Fruit fly (Drosophila melanogaster) whole organism, embryonic: ENCODE results near the gene Awh.
A peak's percentile ranks its signal among the peaks of the same experiment; 100 is the strongest.

Source experiments
- Atf6 ChIP-seq: fragments of 200-800 bp; sonication (Bioruptor generic); IDR thresholded peaks from 2 replicates; pipeline ENCODE4 v1.3.6; 2022; ENCODE audit warnings: missing biosample characterization, missing genetic modification characterization
- Blimp-1 ChIP-seq: fragments of 200-800 bp; sonication (Bioruptor generic); optimal IDR thresholded peaks from 3 replicates; lab custom pipeline; 2018; ENCODE audit warnings: missing biosample characterization, missing genetic modification characterization, mild to moderate bottlenecking, moderate library complexity, missing genetic modification reagents
- CG1024 ChIP-seq: fragments of 200-800 bp; sonication (Bioruptor generic); IDR thresholded peaks from 2 replicates; pipeline ENCODE4 v1.3.6; 2022; ENCODE audit warnings: missing biosample characterization, missing genetic modification characterization
- CG12236 ChIP-seq: fragments of 200-800 bp; sonication (Bioruptor generic); optimal IDR thresholded peaks from 2 replicates; lab custom pipeline; 2016; ENCODE audit warnings: missing biosample characterization, missing genetic modification characterization
- CG14965 ChIP-seq: fragments of 200-800 bp; sonication (Bioruptor generic); optimal IDR thresholded peaks from 2 replicates; lab custom pipeline; 2016; ENCODE audit warnings: missing biosample characterization, missing genetic modification characterization, borderline replicate concordance
- CG15696 ChIP-seq: fragments of 200-800 bp; sonication (Bioruptor generic); optimal IDR thresholded peaks from 2 replicates; lab custom pipeline; 2019; ENCODE audit warnings: missing biosample characterization, mild to moderate bottlenecking, missing genetic modification characterization, moderate library complexity
- CG1602 ChIP-seq: fragments of 200-800 bp; sonication (Bioruptor generic); optimal IDR thresholded peaks from 3 replicates; lab custom pipeline; 2016; ENCODE audit warnings: missing biosample characterization, missing genetic modification characterization
- CG1647 ChIP-seq: fragments of 200-800 bp; sonication (Bioruptor generic); optimal IDR thresholded peaks from 3 replicates; lab custom pipeline; 2016; ENCODE audit warnings: missing biosample characterization, missing genetic modification characterization
- CG16815 ChIP-seq: fragments of 200-800 bp; sonication (Bioruptor generic); optimal IDR thresholded peaks from 3 replicates; lab custom pipeline; 2017; ENCODE audit warnings: missing biosample characterization, mild to moderate bottlenecking, missing genetic modification characterization
- CG18262 ChIP-seq: fragments of 200-800 bp; optimal IDR thresholded peaks from 3 replicates; lab custom pipeline; 2019; ENCODE audit warnings: missing biosample characterization, mild to moderate bottlenecking, missing genetic modification characterization, moderate library complexity
- CG2116 ChIP-seq: fragments of 200-800 bp; sonication (Bioruptor generic); optimal IDR thresholded peaks from 3 replicates; lab custom pipeline; 2018; ENCODE audit warnings: missing biosample characterization, mild to moderate bottlenecking, missing genetic modification characterization
- CG2202 ChIP-seq: fragments of 200-800 bp; sonication (Bioruptor generic); optimal IDR thresholded peaks from 2 replicates; lab custom pipeline; 2018; ENCODE audit warnings: missing biosample characterization, mild to moderate bottlenecking, missing genetic modification characterization
- CG2712 ChIP-seq: fragments of 200-800 bp; optimal IDR thresholded peaks from 3 replicates; lab custom pipeline; 2019; ENCODE audit warnings: missing biosample characterization, mild to moderate bottlenecking, missing genetic modification characterization, moderate library complexity
- CG31388 ChIP-seq: fragments of 200-800 bp; sonication (Bioruptor generic); optimal IDR thresholded peaks from 2 replicates; lab custom pipeline; 2016; ENCODE audit warnings: missing biosample characterization, missing genetic modification characterization
- CG33557 ChIP-seq: fragments of 200-800 bp; sonication (Bioruptor generic); optimal IDR thresholded peaks from 2 replicates; lab custom pipeline; 2019; ENCODE audit warnings: missing biosample characterization, mild to moderate bottlenecking, missing genetic modification characterization, moderate library complexity
- CG4404 ChIP-seq: fragments of 200-800 bp; sonication (Bioruptor generic); IDR thresholded peaks from 2 replicates; pipeline ENCODE4 v1.3.6; 2022; ENCODE audit warnings: missing biosample characterization, missing genetic modification characterization
- CG6689 ChIP-seq: fragments of 200-800 bp; sonication (Bioruptor generic); IDR thresholded peaks from 2 replicates; pipeline ENCODE4 v1.3.6; 2022; ENCODE audit warnings: missing biosample characterization, missing genetic modification characterization
- CG7556 ChIP-seq: fragments of 200-800 bp; sonication (Bioruptor generic); optimal IDR thresholded peaks from 2 replicates; lab custom pipeline; 2017; ENCODE audit warnings: missing biosample characterization, mild to moderate bottlenecking, missing genetic modification characterization
- CG7928 ChIP-seq: fragments of 200-800 bp; sonication (Bioruptor generic); optimal IDR thresholded peaks from 2 replicates; lab custom pipeline; 2017; ENCODE audit warnings: missing biosample characterization, mild to moderate bottlenecking, missing genetic modification characterization
- CG9437 ChIP-seq: fragments of 200-800 bp; sonication (Bioruptor generic); optimal IDR thresholded peaks from 2 replicates; lab custom pipeline; 2018; ENCODE audit warnings: missing biosample characterization, mild to moderate bottlenecking, missing genetic modification characterization
- CG9727 ChIP-seq: fragments of 200-800 bp; sonication (Bioruptor generic); optimal IDR thresholded peaks from 3 replicates; lab custom pipeline; 2017; ENCODE audit warnings: missing biosample characterization, mild to moderate bottlenecking, missing genetic modification characterization
- CkIIα-i1 ChIP-seq: fragments of 200-800 bp; sonication (Bioruptor generic); IDR thresholded peaks from 2 replicates; pipeline ENCODE4 v1.3.6; 2022; ENCODE audit warnings: missing biosample characterization, missing genetic modification characterization
- CoRest ChIP-seq: fragments of 200-800 bp; sonication (Bioruptor generic); optimal IDR thresholded peaks from 3 replicates; lab custom pipeline; 2018; ENCODE audit warnings: missing biosample characterization, mild to moderate bottlenecking, missing genetic modification characterization, moderate library complexity
- Gsc ChIP-seq: fragments of 200-800 bp; sonication (Bioruptor generic); IDR thresholded peaks from 2 replicates; pipeline ENCODE4 v1.3.6; 2022; ENCODE audit warnings: missing biosample characterization, missing genetic modification characterization
- HLH3B ChIP-seq: fragments of 200-800 bp; sonication (Bioruptor generic); IDR thresholded peaks from 2 replicates; pipeline ENCODE4 v1.3.6; 2022; ENCODE audit warnings: missing biosample characterization, missing genetic modification characterization
- Hr51 ChIP-seq, 2 experiments: fragments of 200-800 bp; sonication (Bioruptor generic); optimal IDR thresholded peaks; 2 replicates in 1 of 2; 3 replicates in 1 of 2; lab custom pipeline; 2016 to 2018; ENCODE audit warnings: missing biosample characterization in 2 of 2, missing genetic modification characterization in 2 of 2, mild to moderate bottlenecking in 1 of 2, moderate library complexity in 1 of 2
- Pdp1 ChIP-seq, 2 experiments: fragments of 200-800 bp; sonication (Bioruptor generic); optimal IDR thresholded peaks; 3 replicates each; lab custom pipeline; 2016; ENCODE audit warnings: missing biosample characterization in 2 of 2, missing genetic modification characterization in 2 of 2, mild to moderate bottlenecking in 1 of 2, moderate library complexity in 1 of 2
- Sox102F ChIP-seq: fragments of 200-800 bp; sonication (Bioruptor generic); optimal IDR thresholded peaks from 2 replicates; lab custom pipeline; 2018; ENCODE audit warnings: missing biosample characterization, mild to moderate bottlenecking, missing genetic modification characterization, moderate library complexity
- ara ChIP-seq: fragments of 200-800 bp; sonication (Bioruptor generic); IDR thresholded peaks from 2 replicates; pipeline ENCODE4 v1.3.6; 2022; ENCODE audit warnings: missing biosample characterization, missing genetic modification characterization
- bsh ChIP-seq, 2 experiments: fragments of 200-800 bp; sonication (Bioruptor generic); optimal IDR thresholded peaks; 2 replicates each; lab custom pipeline; 2017 to 2018; ENCODE audit warnings: mild to moderate bottlenecking in 2 of 2, missing biosample characterization in 2 of 2, missing genetic modification characterization in 2 of 2, moderate library complexity in 1 of 2
- dmrt11E ChIP-seq: fragments of 200-800 bp; sonication (Bioruptor generic); optimal IDR thresholded peaks from 3 replicates; lab custom pipeline; 2018; ENCODE audit warnings: missing biosample characterization, mild to moderate bottlenecking, missing genetic modification characterization, moderate library complexity
- dpn ChIP-seq, 2 experiments: fragments of 200-800 bp; sonication (Bioruptor generic); optimal IDR thresholded peaks; 3 replicates each; lab custom pipeline; 2016; ENCODE audit warnings: missing biosample characterization in 2 of 2, missing genetic modification characterization in 2 of 2
- fd96Cb ChIP-seq: fragments of 200-800 bp; sonication (Bioruptor generic); optimal IDR thresholded peaks from 2 replicates; lab custom pipeline; 2018; ENCODE audit warnings: missing biosample characterization, mild to moderate bottlenecking, missing genetic modification characterization, moderate library complexity
- jumu ChIP-seq: fragments of 200-800 bp; sonication (Bioruptor generic); optimal IDR thresholded peaks from 3 replicates; lab custom pipeline; 2016; ENCODE audit warnings: missing biosample characterization, missing genetic modification characterization
- lbe ChIP-seq: fragments of 200-800 bp; sonication (Bioruptor generic); optimal IDR thresholded peaks from 2 replicates; lab custom pipeline; 2016; ENCODE audit warnings: missing biosample characterization, mild to moderate bottlenecking, missing genetic modification characterization
- lilli ChIP-seq: fragments of 200-800 bp; sonication (Bioruptor generic); optimal IDR thresholded peaks from 3 replicates; lab custom pipeline; 2016; ENCODE audit warnings: missing biosample characterization, missing genetic modification characterization
- phol ChIP-seq: fragments of 200-800 bp; sonication (Bioruptor generic); optimal IDR thresholded peaks from 3 replicates; lab custom pipeline; 2018; ENCODE audit warnings: missing biosample characterization, mild to moderate bottlenecking, missing genetic modification characterization, moderate library complexity
- row ChIP-seq: fragments of 200-800 bp; sonication (Bioruptor generic); IDR thresholded peaks from 3 replicates; pipeline ENCODE4 v1.3.6; 2022; ENCODE audit warnings: missing biosample characterization, missing genetic modification characterization
- sc ChIP-seq, 3 experiments: fragments of >200 bp in 2 of 3; fragments of 200-800 bp in 1 of 3; sonication (Bioruptor generic) in 1 of 3; optimal IDR thresholded peaks; 2 replicates in 2 of 3; 3 replicates in 1 of 3; lab custom pipeline; 2017; ENCODE audit warnings: mild to moderate bottlenecking in 1 of 3, missing biosample characterization in 1 of 3, missing genetic modification characterization in 1 of 3, missing genetic modification reagents in 1 of 3
- sens ChIP-seq: fragments of 200-800 bp; sonication (Bioruptor generic); peaks from one replicate; lab custom pipeline; 2016; ENCODE audit warnings: missing biosample characterization, missing genetic modification characterization
- sisA ChIP-seq: fragments of 200-800 bp; sonication (Bioruptor generic); IDR thresholded peaks from 2 replicates; pipeline ENCODE4 v1.3.6; 2022; ENCODE audit warnings: missing biosample characterization, missing genetic modification characterization
- slp2 ChIP-seq: fragments of 200-800 bp; sonication (Bioruptor generic); optimal IDR thresholded peaks from 2 replicates; lab custom pipeline; 2016; ENCODE audit warnings: missing biosample characterization, missing genetic modification characterization
- twi ChIP-seq: fragments of 200-800 bp; optimal IDR thresholded peaks from 2 replicates; lab custom pipeline; 2019; ENCODE audit warnings: missing biosample characterization, mild to moderate bottlenecking, missing genetic modification characterization, moderate library complexity
- vvl ChIP-seq: fragments of 200-800 bp; sonication (Bioruptor generic); IDR thresholded peaks from 2 replicates; pipeline ENCODE4 v1.3.6; 2022; ENCODE audit warnings: missing biosample characterization, missing genetic modification characterization
- zf30C ChIP-seq: fragments of 200-800 bp; sonication (Bioruptor generic); optimal IDR thresholded peaks from 3 replicates; lab custom pipeline; 2018; ENCODE audit warnings: missing biosample characterization, mild to moderate bottlenecking, missing genetic modification characterization

Awh gene

dm6 chr3L:3875004-3875403, 29.0 kb downstream of the Awh start (continued):
- TF ChIP-seq Gsc (GFP tag; lab: Robert Waterston, UW) (no peak), CG9437 (no peak), lilli (GFP tag; lab: Kevin White, UChicago) (peak; percentile 16), CG12236 (peak; percentile 16), Blimp-1 (GFP tag; lab: Kevin White, UChicago) (peak; percentile 33), dmrt11E (peak; percentile 84), CG15696 (tag; lab: Kevin White, UChicago) (peak; percentile 53), CG18262 (tag; lab: Kevin White, UChicago) (peak; percentile 72), Pdp1 (GFP tag; optimal IDR thresholded peaks at IDR 0.05; lab: Kevin White, UChicago) (peak; percentile 15 to 40), CG1602 (peak; percentile 40), sens (GFP tag; lab: Kevin White, UChicago) (peak; percentile 92), lbe (GFP tag; lab: Kevin White, UChicago) (no peak), CG2116 (GFP tag; lab: Kevin White, UChicago) (peak; percentile 5), Atf6 (GFP tag; lab: Robert Waterston, UW) (no peak), CG9727 (GFP tag; lab: Kevin White, UChicago) (peak; percentile 65), vvl (GFP tag; lab: Robert Waterston, UW) (peak; percentile 30; the same call in 1 of the 2 replicates), zf30C (GFP tag; lab: Kevin White, UChicago) (peak; percentile 62), CG6689 (GFP tag; lab: Robert Waterston, UW) (0 out of 2 replicates have a peak, but pooled peaks have one; percentile 12), fd96Cb (tag; lab: Kevin White, UChicago) (peak; percentile 32), CG2202 (tag; lab: Kevin White, UChicago) (peak; percentile 35), CG1024 (GFP tag; lab: Robert Waterston, UW) (0 out of 2 replicates have a peak, but pooled peaks have one; percentile 28), twi (tag; lab: Kevin White, UChicago) (peak; percentile 16), CG14965 (peak; percentile 7), CG2712 (tag; lab: Kevin White, UChicago) (peak; percentile 69), dpn (GFP tag; optimal IDR thresholded peaks at IDR 0.05; lab: Kevin White, UChicago) (peak in 1 of 2 experiments; percentile 22), HLH3B (GFP tag; lab: Robert Waterston, UW) (peak; percentile 30; the same call in 1 of the 2 replicates), phol (tag; lab: Kevin White, UChicago) (peak; percentile 45), CG33557 (GFP tag; lab: Kevin White, UChicago) (peak; percentile 53), bsh (GFP tag; optimal IDR thresholded peaks at IDR 0.05; lab: Kevin White, UChicago) (peak in 1 of 2 experiments; percentile 75), CG31388 (GFP tag; lab: Kevin White, UChicago) (no peak), CG1647 (GFP tag; lab: Kevin White, UChicago) (peak; percentile 14), CoRest (peak; percentile 35), jumu (GFP tag; lab: Kevin White, UChicago) (no peak), ara (GFP tag; lab: Robert Waterston, UW) (peak; percentile 64; the same call in 1 of the 2 replicates), slp2 (GFP tag; lab: Kevin White, UChicago) (peak; percentile 21), CkIIα-i1 (GFP tag; lab: Robert Waterston, UW) (no peak), row (peak; percentile 54; the same call in 2 of the 3 replicates), Hr51 (GFP tag; optimal IDR thresholded peaks at IDR 0.05; lab: Kevin White, UChicago) (peak in 1 of 2 experiments; percentile 6), CG7556 (no peak), CG16815 (GFP tag; lab: Kevin White, UChicago) (peak; percentile 33), sisA (GFP tag; lab: Robert Waterston, UW) (0 out of 2 replicates have a peak, but pooled peaks have one; percentile 34), CG7928 (GFP tag; lab: Kevin White, UChicago) (peak; percentile 11), Sox102F (GFP tag; lab: Kevin White, UChicago) (peak; percentile 53), sc (optimal IDR thresholded peaks at IDR 0.05; lab: Kevin White, UChicago) (no peak), sc (GFP tag; optimal IDR thresholded peaks at IDR 0.05; lab: Kevin White, UChicago) (peak; percentile 8), CG4404 (peak; percentile 56)
